Worm (Caenorhabditis elegans) whole organism, L3 larva: ENCODE results near the gene npr-4.

ENCODE experiments used
- ceh-82 ChIP-seq: fragments of 150-350 bp; optimal IDR thresholded peaks from 2 replicates; lab custom pipeline; 2014; ENCODE audit warnings: missing biosample characterization, missing genetic modification characterization
- nfya-1 ChIP-seq: sonication (generic microtip); optimal IDR thresholded peaks from 2 replicates; lab custom pipeline; 2017; ENCODE audit warnings: missing genetic modification characterization, mild to moderate bottlenecking, missing compliant biosample characterization, antibody characterized with exemption, moderate library complexity; ENCODE audit not compliant: insufficient read depth
- nhr-25 ChIP-seq: sonication (generic microtip); optimal IDR thresholded peaks from 2 replicates; lab custom pipeline; 2017; ENCODE audit warnings: missing biosample characterization, missing genetic modification characterization
- skn-1 ChIP-seq: fragments of 150-350 bp; optimal IDR thresholded peaks from 2 replicates; lab custom pipeline; 2014; ENCODE audit warnings: missing biosample characterization, missing genetic modification characterization
- unc-39 ChIP-seq: sonication (generic microtip); optimal IDR thresholded peaks from 4 replicates; lab custom pipeline; 2017; ENCODE audit warnings: missing biosample characterization, missing genetic modification characterization
- zag-1 ChIP-seq: fragments of 150-350 bp; optimal IDR thresholded peaks from 2 replicates; lab custom pipeline; 2014; ENCODE audit warnings: missing biosample characterization, missing genetic modification characterization

- TF ChIP-seq ceh-82: no peak
- TF ChIP-seq skn-1 (tag; lab: Kevin White, UChicago): no peak
- TF ChIP-seq nfya-1 (tag; lab: Kevin White, UChicago): no peak
- no peak for TF ChIP-seq zag-1
- no peak for TF ChIP-seq unc-39 (tag; lab: Kevin White, UChicago)
- TF ChIP-seq nhr-25: peak; percentile 56
These were observed 35.6 kb downstream of the npr-4 start for ce11 chrX:12515596-12516481.
